Worm (Caenorhabditis elegans) whole organism, L1 larva: ENCODE measurements around the gene picc-1.

Experiments used
- aha-1 ChIP-seq: fragments of 150-350 bp; optimal IDR thresholded peaks from 2 replicates; lab custom pipeline; 2014; ENCODE audit warnings: missing biosample characterization, missing genetic modification characterization
- dpl-1 ChIP-seq, 3 experiments: fragments of 150-350 bp in 2 of 3; sonication (generic microtip) in 1 of 3; optimal IDR thresholded peaks; 2 replicates each; lab custom pipeline; 2014 to 2017; ENCODE audit warnings: missing biosample characterization in 3 of 3, missing genetic modification characterization in 3 of 3, missing genetic modification reagents in 3 of 3
- elt-3 ChIP-seq, 6 experiments: fragments of 150-350 bp in 1 of 6; sonication (generic microtip); optimal IDR thresholded peaks; 2 replicates each; lab custom pipeline; 2017 to 2018; ENCODE audit warnings: missing biosample characterization in 6 of 6, missing genetic modification characterization in 6 of 6, inconsistent platforms in 1 of 6
- jun-1 ChIP-seq: fragments of 150-350 bp; optimal IDR thresholded peaks from 2 replicates; lab custom pipeline; 2014; ENCODE audit warnings: missing biosample characterization, missing genetic modification reagents, missing genetic modification characterization
- mdl-1 ChIP-seq, 2 experiments: fragments of 150-350 bp; optimal IDR thresholded peaks; 2 replicates each; lab custom pipeline; 2014 to 2017; ENCODE audit warnings: missing biosample characterization in 2 of 2, missing genetic modification characterization in 2 of 2, inconsistent platforms in 1 of 2
- mep-1 ChIP-seq: fragments of 150-350 bp; optimal IDR thresholded peaks from 2 replicates; lab custom pipeline; 2014; ENCODE audit warnings: missing biosample characterization, missing genetic modification characterization
- nhr-28 ChIP-seq: fragments of 150-350 bp; optimal IDR thresholded peaks from 2 replicates; lab custom pipeline; 2014; ENCODE audit warnings: missing biosample characterization, missing genetic modification characterization
- skn-1 ChIP-seq: fragments of 150-350 bp; optimal IDR thresholded peaks from 2 replicates; lab custom pipeline; 2014; ENCODE audit warnings: missing biosample characterization, missing genetic modification characterization
- snpc-4 ChIP-seq: fragments of 150-350 bp; optimal IDR thresholded peaks from 2 replicates; lab custom pipeline; 2014; ENCODE audit warnings: missing biosample characterization, missing genetic modification characterization
- sptf-1 ChIP-seq: fragments of 150-350 bp; optimal IDR thresholded peaks from 2 replicates; lab custom pipeline; 2014; ENCODE audit warnings: missing biosample characterization, missing genetic modification characterization
- unc-62 ChIP-seq: fragments of 150-350 bp; optimal IDR thresholded peaks from 2 replicates; lab custom pipeline; 2014; ENCODE audit warnings: missing biosample characterization, missing genetic modification reagents, missing genetic modification characterization
- zag-1 ChIP-seq: fragments of 150-350 bp; optimal IDR thresholded peaks from 2 replicates; lab custom pipeline; 2014; ENCODE audit warnings: missing biosample characterization, missing genetic modification characterization
- ztf-4 ChIP-seq: fragments of 150-350 bp; optimal IDR thresholded peaks from 2 replicates; lab custom pipeline; 2014; ENCODE audit warnings: missing biosample characterization, missing genetic modification characterization

ce11 chrV:6018944-6019450 is at the start of gene picc-1:
- TF ChIP-seq mdl-1 (tag; optimal IDR thresholded peaks at IDR 0.05; lab: Kevin White, UChicago) (no peak), dpl-1 (GFP tag; optimal IDR thresholded peaks at IDR 0.05; lab: Kevin White, UChicago) (no peak), zag-1 (no peak), snpc-4 (tag; lab: Kevin White, UChicago) (no peak), skn-1 (tag; lab: Kevin White, UChicago) (no peak), sptf-1 (tag; lab: Kevin White, UChicago) (no peak), nhr-28 (tag; lab: Kevin White, UChicago) (no peak), elt-3 (tag; optimal IDR thresholded peaks at IDR 0.05; lab: Kevin White, UChicago) (no peak), mep-1 (tag; lab: Kevin White, UChicago) (no peak), aha-1 (no peak), ztf-4 (tag; lab: Kevin White, UChicago) (no peak), jun-1 (tag; lab: Kevin White, UChicago) (no peak), unc-62 (no peak)
